Worm (Caenorhabditis elegans) whole organism, young adult: ENCODE results near the gene clec-144.

ENCODE experiments used
- F22D6.2 ChIP-seq: sonication (generic microtip); optimal IDR thresholded peaks from 2 replicates; lab custom pipeline; 2016; ENCODE audit warnings: mild to moderate bottlenecking, missing genetic modification characterization, missing compliant biosample characterization
- F23B12.7 ChIP-seq: sonication (generic microtip); optimal IDR thresholded peaks from 2 replicates; lab custom pipeline; 2017; ENCODE audit warnings: missing genetic modification characterization, mild to moderate bottlenecking, missing compliant biosample characterization, antibody characterized with exemption, moderate library complexity; ENCODE audit not compliant: insufficient read depth
- F39B2.1 ChIP-seq: fragments of 200-800 bp; sonication (Bioruptor generic); IDR thresholded peaks from 2 replicates; pipeline ENCODE4 v1.3.6; 2022; ENCODE audit warnings: missing genetic modification reagents, missing genetic modification characterization, missing compliant biosample characterization
- F55B11.4 ChIP-seq: sonication (generic microtip); optimal IDR thresholded peaks from 2 replicates; lab custom pipeline; 2016; ENCODE audit warnings: missing compliant biosample characterization, missing genetic modification characterization, borderline replicate concordance; ENCODE audit not compliant: insufficient read depth
- F57A8.1 ChIP-seq: fragments of 200-800 bp; sonication (Bioruptor generic); optimal IDR thresholded peaks from 2 replicates; lab custom pipeline; 2018; ENCODE audit warnings: mild to moderate bottlenecking, missing genetic modification characterization, moderate library complexity, missing compliant biosample characterization
- K11D2.4 ChIP-seq: fragments of 200-800 bp; sonication (Bioruptor generic); IDR thresholded peaks from 2 replicates; pipeline ENCODE4 v1.3.6; 2022; ENCODE audit warnings: missing genetic modification reagents, missing genetic modification characterization, missing compliant biosample characterization
- K12H6.12 ChIP-seq: fragments of 200-800 bp; sonication (Bioruptor generic); optimal IDR thresholded peaks from 2 replicates; lab custom pipeline; 2018; ENCODE audit warnings: mild to moderate bottlenecking, missing genetic modification characterization, missing compliant biosample characterization
- T26A5.8 ChIP-seq: sonication (generic microtip); optimal IDR thresholded peaks from 2 replicates; lab custom pipeline; 2016; ENCODE audit warnings: missing genetic modification characterization, missing compliant biosample characterization
- ZK185.1 ChIP-seq: sonication (generic microtip); optimal IDR thresholded peaks from 2 replicates; lab custom pipeline; 2016; ENCODE audit warnings: mild to moderate bottlenecking, missing genetic modification characterization, missing compliant biosample characterization; ENCODE audit not compliant: poor library complexity, severe bottlenecking
- ama-1 ChIP-seq, 3 experiments: fragments of 150-350 bp in 1 of 3; sonication (generic microtip) in 2 of 3; optimal IDR thresholded peaks; 2 replicates each; lab custom pipeline; 2014 to 2018; ENCODE audit warnings: missing biosample characterization in 2 of 3, missing genetic modification characterization in 2 of 3, missing genetic modification reagents in 2 of 3
- aptf-3 ChIP-seq: fragments of 200-800 bp; sonication (Bioruptor generic); IDR thresholded peaks from 2 replicates; pipeline ENCODE4 v1.3.6; 2022; ENCODE audit warnings: missing genetic modification characterization, missing compliant biosample characterization
- attf-5 ChIP-seq: fragments of 200-800 bp; sonication (Bioruptor generic); optimal IDR thresholded peaks from 2 replicates; lab custom pipeline; 2018; ENCODE audit warnings: mild to moderate bottlenecking, missing genetic modification characterization, missing compliant biosample characterization
- attf-6 ChIP-seq: fragments of 200-800 bp; sonication (Bioruptor generic); IDR thresholded peaks from 2 replicates; pipeline ENCODE4 v1.3.6; 2022; ENCODE audit warnings: missing genetic modification reagents, missing genetic modification characterization, missing compliant biosample characterization
- bed-1 ChIP-seq: fragments of 200-800 bp; sonication (Bioruptor generic); IDR thresholded peaks from 2 replicates; pipeline ENCODE4 v1.3.6; 2022; ENCODE audit warnings: missing genetic modification reagents, missing genetic modification characterization, missing compliant biosample characterization
- cebp-2 ChIP-seq: fragments of 200-800 bp; sonication (Bioruptor generic); IDR thresholded peaks from 2 replicates; pipeline ENCODE4 v1.3.6; 2022; ENCODE audit warnings: missing genetic modification characterization, missing compliant biosample characterization
- ceh-40 ChIP-seq: fragments of 200-800 bp; sonication (Bioruptor generic); IDR thresholded peaks from 2 replicates; pipeline ENCODE4 v1.3.6; 2022; ENCODE audit warnings: missing genetic modification characterization, missing compliant biosample characterization
- chd-7 ChIP-seq: sonication (generic microtip); optimal IDR thresholded peaks from 2 replicates; lab custom pipeline; 2016; ENCODE audit warnings: mild to moderate bottlenecking, missing genetic modification characterization, moderate library complexity, missing compliant biosample characterization
- dox-1 ChIP-seq: fragments of 200-800 bp; sonication (Bioruptor generic); IDR thresholded peaks from 2 replicates; pipeline ENCODE4 v1.3.6; 2022; ENCODE audit warnings: missing genetic modification reagents, missing genetic modification characterization, missing compliant biosample characterization
- egl-44 ChIP-seq: fragments of 200-800 bp; sonication (Bioruptor generic); IDR thresholded peaks from 2 replicates; pipeline ENCODE4 v1.3.6; 2022; ENCODE audit warnings: missing genetic modification reagents, missing genetic modification characterization, missing compliant biosample characterization
- egrh-3 ChIP-seq: fragments of 200-800 bp; sonication (Bioruptor generic); IDR thresholded peaks from 2 replicates; pipeline ENCODE4 v1.3.6; 2022; ENCODE audit warnings: missing genetic modification reagents, missing genetic modification characterization, missing compliant biosample characterization
- gei-17 ChIP-seq: fragments of 200-800 bp; sonication (Bioruptor generic); optimal IDR thresholded peaks from 2 replicates; lab custom pipeline; 2018; ENCODE audit warnings: mild to moderate bottlenecking, missing genetic modification characterization, missing compliant biosample characterization
- hlh-12 ChIP-seq: sonication (generic microtip); optimal IDR thresholded peaks from 2 replicates; lab custom pipeline; 2016; ENCODE audit warnings: missing genetic modification characterization, missing compliant biosample characterization
- hmg-1.2 ChIP-seq: fragments of 200-800 bp; sonication (Bioruptor generic); IDR thresholded peaks from 2 replicates; pipeline ENCODE4 v1.3.6; 2022; ENCODE audit warnings: missing genetic modification reagents, missing genetic modification characterization, missing compliant biosample characterization
- let-607 ChIP-seq, 2 experiments: fragments of 200-800 bp in 1 of 2; sonication (Bioruptor generic) in 1 of 2; sonication (generic microtip) in 1 of 2; optimal IDR thresholded peaks; 2 replicates each; lab custom pipeline; 2016 to 2018; ENCODE audit warnings: mild to moderate bottlenecking in 2 of 2, missing compliant biosample characterization in 2 of 2, missing genetic modification characterization in 2 of 2, moderate library complexity in 2 of 2, missing genotype in 1 of 2
- lsy-27 ChIP-seq: sonication (generic microtip); optimal IDR thresholded peaks from 2 replicates; lab custom pipeline; 2017; ENCODE audit warnings: missing genetic modification characterization, mild to moderate bottlenecking, missing compliant biosample characterization, antibody characterized with exemption, missing genotype, borderline replicate concordance; ENCODE audit not compliant: insufficient read depth
- madf-3 ChIP-seq: fragments of 200-800 bp; sonication (Bioruptor generic); IDR thresholded peaks from 2 replicates; pipeline ENCODE4 v1.3.6; 2022; ENCODE audit warnings: missing genetic modification reagents, missing genetic modification characterization, missing compliant biosample characterization
- madf-8 ChIP-seq: fragments of 200-800 bp; sonication (Bioruptor generic); conservative IDR thresholded peaks from 2 replicates; pipeline ENCODE4 v1.3.6; 2022; ENCODE audit warnings: missing genetic modification reagents, missing genetic modification characterization, missing compliant biosample characterization
- mcd-1 ChIP-seq: fragments of 200-800 bp; sonication (Bioruptor generic); IDR thresholded peaks from 2 replicates; pipeline ENCODE4 v1.3.6; 2022; ENCODE audit warnings: missing genetic modification reagents, missing genetic modification characterization, missing compliant biosample characterization
- mel-28 ChIP-seq: sonication (generic microtip); optimal IDR thresholded peaks from 2 replicates; lab custom pipeline; 2016; ENCODE audit warnings: borderline replicate concordance, mild to moderate bottlenecking, missing genetic modification characterization, missing compliant biosample characterization
- mes-4 ChIP-seq: sonication (generic microtip); optimal IDR thresholded peaks from 2 replicates; lab custom pipeline; 2016; ENCODE audit warnings: missing genotype, missing genetic modification characterization, missing compliant biosample characterization
- nfya-1 ChIP-seq: sonication (generic microtip); optimal IDR thresholded peaks from 2 replicates; lab custom pipeline; 2017; ENCODE audit warnings: antibody characterized with exemption, missing compliant biosample characterization, missing genetic modification characterization, borderline replicate concordance; ENCODE audit not compliant: insufficient read depth
- nhr-80 ChIP-seq: sonication (generic microtip); optimal IDR thresholded peaks from 2 replicates; lab custom pipeline; 2016; ENCODE audit warnings: missing genetic modification characterization, missing compliant biosample characterization
- pbrm-1 ChIP-seq: fragments of 200-800 bp; sonication (Bioruptor generic); IDR thresholded peaks from 2 replicates; pipeline ENCODE4 v1.3.6; 2022; ENCODE audit warnings: missing genetic modification reagents, missing genetic modification characterization, missing compliant biosample characterization
- rcor-1 ChIP-seq: fragments of 200-800 bp; sonication (Bioruptor generic); IDR thresholded peaks from 2 replicates; pipeline ENCODE4 v1.3.6; 2022; ENCODE audit warnings: missing genetic modification reagents, missing genetic modification characterization, missing compliant biosample characterization
- sdz-38 ChIP-seq: sonication (generic microtip); optimal IDR thresholded peaks from 2 replicates; lab custom pipeline; 2016; ENCODE audit warnings: missing genotype, missing genetic modification characterization, missing compliant biosample characterization
- snpc-1.1 ChIP-seq: sonication (generic microtip); optimal IDR thresholded peaks from 2 replicates; lab custom pipeline; 2017; ENCODE audit warnings: missing genetic modification characterization, mild to moderate bottlenecking, missing compliant biosample characterization, antibody characterized with exemption, moderate library complexity, missing genotype, missing genetic modification reagents; ENCODE audit not compliant: insufficient read depth
- snpc-3.4 ChIP-seq: sonication (generic microtip); optimal IDR thresholded peaks from 2 replicates; lab custom pipeline; 2017; ENCODE audit warnings: missing genetic modification characterization, mild to moderate bottlenecking, missing compliant biosample characterization, antibody characterized with exemption, moderate library complexity, missing genotype, missing genetic modification reagents
- somi-1 ChIP-seq: fragments of 200-800 bp; sonication (Bioruptor generic); optimal IDR thresholded peaks from 2 replicates; lab custom pipeline; 2018; ENCODE audit warnings: mild to moderate bottlenecking, missing genetic modification characterization, missing compliant biosample characterization
- tbp1 ChIP-seq: fragments of 200-800 bp; sonication (Bioruptor generic); optimal IDR thresholded peaks from 2 replicates; lab custom pipeline; 2018; ENCODE audit warnings: mild to moderate bottlenecking, missing genetic modification characterization, missing compliant biosample characterization
- tbx-9 ChIP-seq: sonication (generic microtip); optimal IDR thresholded peaks from 2 replicates; lab custom pipeline; 2016; ENCODE audit warnings: borderline replicate concordance, missing genetic modification characterization, inconsistent platforms, missing compliant biosample characterization
- xnd-1 ChIP-seq: sonication (generic microtip); optimal IDR thresholded peaks from 2 replicates; lab custom pipeline; 2016; ENCODE audit warnings: missing genotype, missing genetic modification reagents, missing genetic modification characterization, missing compliant biosample characterization
- zfh-2 ChIP-seq: fragments of 200-800 bp; sonication (Bioruptor generic); conservative IDR thresholded peaks from 2 replicates; pipeline ENCODE4 v1.3.6; 2022; ENCODE audit warnings: missing genetic modification reagents, missing genetic modification characterization, missing compliant biosample characterization
- zim-3 ChIP-seq: sonication (generic microtip); optimal IDR thresholded peaks from 2 replicates; lab custom pipeline; 2017; ENCODE audit warnings: mild to moderate bottlenecking, missing genetic modification characterization, moderate library complexity, missing compliant biosample characterization
- ztf-18 ChIP-seq: sonication (generic microtip); optimal IDR thresholded peaks from 2 replicates; lab custom pipeline; 2016; ENCODE audit warnings: missing genotype, mild to moderate bottlenecking, missing genetic modification characterization, missing compliant biosample characterization
- ztf-26 ChIP-seq: sonication (generic microtip); optimal IDR thresholded peaks from 2 replicates; lab custom pipeline; 2017; ENCODE audit warnings: missing genetic modification characterization, missing compliant biosample characterization
- ztf-28 ChIP-seq: fragments of 200-800 bp; sonication (Bioruptor generic); IDR thresholded peaks from 2 replicates; pipeline ENCODE4 v1.3.6; 2022; ENCODE audit warnings: missing genetic modification reagents, missing genetic modification characterization, missing compliant biosample characterization
- ztf-3 ChIP-seq: fragments of 200-800 bp; sonication (Bioruptor generic); optimal IDR thresholded peaks from 2 replicates; lab custom pipeline; 2018; ENCODE audit warnings: mild to moderate bottlenecking, missing genetic modification characterization, missing compliant biosample characterization
- ztf-6 ChIP-seq: fragments of 200-800 bp; sonication (Bioruptor generic); IDR thresholded peaks from 2 replicates; pipeline ENCODE4 v1.3.6; 2022; ENCODE audit warnings: missing genetic modification reagents, missing genetic modification characterization, missing compliant biosample characterization

Gene clec-144

DNA sequence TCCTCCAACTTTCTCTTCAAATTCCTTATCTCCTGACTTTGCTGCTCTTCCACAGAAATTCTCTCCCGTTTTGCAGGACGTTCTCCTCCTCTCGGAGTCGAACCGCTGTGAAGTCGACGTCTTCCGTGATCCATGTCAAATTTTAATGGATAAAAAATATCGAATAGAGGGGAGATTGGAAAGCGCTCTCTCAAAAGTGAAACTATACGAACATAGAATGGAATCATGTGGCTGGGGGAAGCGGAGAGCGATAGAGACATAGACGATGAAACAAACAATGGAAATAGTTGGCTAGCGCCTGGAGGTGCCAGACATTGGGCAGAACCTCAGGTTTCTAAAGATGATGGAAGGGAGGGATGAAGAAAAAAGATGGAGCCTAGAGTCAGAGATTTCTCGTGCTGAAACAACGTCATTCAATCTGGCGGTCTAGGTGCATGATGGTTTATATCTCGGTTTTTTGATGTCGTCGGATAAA is 18.4 kb downstream of the clec-144 start, which contains the start of gene F43G6.8:
Gene F43G6.8, minus strand, starts transcription at position 198 of the 475 bp plus-strand sequence.
- no peak for TF ChIP-seq madf-3 (GFP tag; lab: Robert Waterston, UW)
- no peak for TF ChIP-seq nfya-1
- TF ChIP-seq zim-3 (tag; lab: Kevin White, UChicago), result no peak
- TF ChIP-seq ztf-6, result no peak
- TF ChIP-seq cebp-2 (GFP tag; lab: Robert Waterston, UW), result no peak
- TF ChIP-seq ZK185.1, result no peak
- 0 out of 2 replicates have a peak, but pooled peaks have one; percentile 14 for TF ChIP-seq rcor-1 (GFP tag; lab: Robert Waterston, UW)
- TF ChIP-seq ceh-40 (GFP tag; lab: Robert Waterston, UW), result no peak
- TF ChIP-seq F22D6.2 (tag; lab: Kevin White, UChicago), result no peak
- no peak for TF ChIP-seq let-607 (tag; optimal IDR thresholded peaks at IDR 0.05; lab: Kevin White, UChicago)
- no peak for TF ChIP-seq sdz-38 (tag; lab: Kevin White, UChicago)
- no peak for TF ChIP-seq F39B2.1 (GFP tag; lab: Robert Waterston, UW)
- no peak for TF ChIP-seq somi-1 (GFP tag; lab: Kevin White, UChicago)
- no peak for TF ChIP-seq egrh-3
- TF ChIP-seq aptf-3 (GFP tag; lab: Robert Waterston, UW), result no peak
- TF ChIP-seq K12H6.12, result peak; percentile 29
- TF ChIP-seq dox-1 (GFP tag; lab: Robert Waterston, UW), result 0 out of 2 replicates have a peak, but pooled peaks have one; percentile 42
- TF ChIP-seq snpc-1.1, result no peak
- TF ChIP-seq gei-17, result no peak
- TF ChIP-seq ztf-18 (tag; lab: Kevin White, UChicago), result peak; percentile 6
- no peak for TF ChIP-seq ztf-26 (tag; lab: Kevin White, UChicago)
- no peak for TF ChIP-seq xnd-1
- TF ChIP-seq nhr-80, result no peak
- TF ChIP-seq attf-5 (GFP tag; lab: Kevin White, UChicago), result peak; percentile 80
- TF ChIP-seq tbx-9 (tag; lab: Kevin White, UChicago), result no peak
- TF ChIP-seq T26A5.8 (tag; lab: Kevin White, UChicago), result no peak
- TF ChIP-seq snpc-3.4 (tag; lab: Kevin White, UChicago), result no peak
- peak; percentile 35; the same call in 1 of the 2 replicates for TF ChIP-seq zfh-2 (GFP tag; lab: Robert Waterston, UW)
- TF ChIP-seq ztf-3, result no peak
- TF ChIP-seq hlh-12 (tag; lab: Kevin White, UChicago), result no peak
- TF ChIP-seq pbrm-1 (GFP tag; lab: Robert Waterston, UW), result peak; percentile 59
- no peak for TF ChIP-seq attf-6 (GFP tag; lab: Robert Waterston, UW)
- no peak for TF ChIP-seq K11D2.4 (GFP tag; lab: Robert Waterston, UW)
- peak; percentile 83 for TF ChIP-seq ama-1 (optimal IDR thresholded peaks at IDR 0.05; lab: Kevin White, UChicago)
- no peak for TF ChIP-seq ama-1 (GFP tag; optimal IDR thresholded peaks at IDR 0.05; lab: Kevin White, UChicago)
- TF ChIP-seq F23B12.7, result no peak
- TF ChIP-seq bed-1 (GFP tag; lab: Robert Waterston, UW), result no peak
- no peak for TF ChIP-seq F55B11.4 (tag; lab: Kevin White, UChicago)
- no peak for TF ChIP-seq lsy-27 (tag; lab: Kevin White, UChicago)
- TF ChIP-seq mcd-1 (GFP tag; lab: Robert Waterston, UW), result peak; percentile 45; the same call in 1 of the 2 replicates
- TF ChIP-seq tbp1 (GFP tag; lab: Kevin White, UChicago), result no peak
- no peak for TF ChIP-seq F57A8.1
- no peak for TF ChIP-seq madf-8 (GFP tag; lab: Robert Waterston, UW)
- no peak for TF ChIP-seq chd-7 (tag; lab: Kevin White, UChicago)
- peak; percentile 80 for TF ChIP-seq hmg-1.2
- no peak for TF ChIP-seq mes-4 (tag; lab: Kevin White, UChicago)
- peak; percentile 28 for TF ChIP-seq mel-28 (tag; lab: Kevin White, UChicago)
- no peak for TF ChIP-seq egl-44 (GFP tag; lab: Robert Waterston, UW)
- TF ChIP-seq ztf-28, result no peak
